Worm (Caenorhabditis elegans): ENCODE measurements around the gene C05D9.7.

Gene C05D9.7

ce11 chrX:1110723-1111122, 8.5 kb downstream of the C05D9.7 start:
- TF ChIP-seq nhr-23 (tag; optimal IDR thresholded peaks at IDR 0.05) (no peak), nhr-129 (tag; optimal IDR thresholded peaks at IDR 0.05) (peak; percentile 33)

- TF ChIP-seq lin-39 (tag; optimal IDR thresholded peaks at IDR 0.05) (peak; percentile 50), nhr-23 (tag; optimal IDR thresholded peaks at IDR 0.05) (no peak), ztf-4 (tag; optimal IDR thresholded peaks at IDR 0.05) (no peak), fos-1 (tag; optimal IDR thresholded peaks at IDR 0.05) (no peak), sma-9 (GFP tag; optimal IDR thresholded peaks at IDR 0.05) (peak; percentile 0), sma-9 (tag; optimal IDR thresholded peaks at IDR 0.05) (no peak), nhr-6 (tag; optimal IDR thresholded peaks at IDR 0.05) (no peak), crh-2 (tag; optimal IDR thresholded peaks at IDR 0.05) (no peak), R02D3.7 (tag; optimal IDR thresholded peaks at IDR 0.05) (no peak), ztf-1 (GFP tag; conservative IDR thresholded peaks at IDR 0.05) (no peak), lin-11 (tag; optimal IDR thresholded peaks at IDR 0.05) (no peak), elt-3 (tag; optimal IDR thresholded peaks at IDR 0.05) (no peak), nhr-129 (tag; optimal IDR thresholded peaks at IDR 0.05) (peak; percentile 57), nhr-11 (tag; optimal IDR thresholded peaks at IDR 0.05) (no peak), snpc-4 (tag; optimal IDR thresholded peaks at IDR 0.05) (no peak), aly-2 (tag; optimal IDR thresholded peaks at IDR 0.05) (no peak), unc-39 (tag; optimal IDR thresholded peaks at IDR 0.05) (no peak), unc-55 (GFP tag; optimal IDR thresholded peaks at IDR 0.05) (peak; percentile 16), sma-3 (GFP tag; optimal IDR thresholded peaks at IDR 0.05) (no peak), mab-5 (tag; optimal IDR thresholded peaks at IDR 0.05) (peak; percentile 52), C34F6.9 (tag; optimal IDR thresholded peaks at IDR 0.05) (no peak), lsy-2 (tag; optimal IDR thresholded peaks at IDR 0.05) (peak in 1 of 2 experiments; percentile 6), zag-1 (tag; optimal IDR thresholded peaks at IDR 0.05) (no peak), ceh-82 (tag; optimal IDR thresholded peaks at IDR 0.05) (no peak), peb-1 (tag; optimal IDR thresholded peaks at IDR 0.05) (no peak)
Observed at ce11 chrX:1108874-1109273, 10.3 kb downstream of the C05D9.7 start.

ce11 chrX:1107758-1108157, 11.4 kb downstream of the C05D9.7 start, which contains the start of gene C05D9.4:
Gene C05D9.4, plus strand, starts transcription at chrX:1108058.
- TF ChIP-seq lin-39 (tag; optimal IDR thresholded peaks at IDR 0.05) (no peak), blmp-1 (tag; optimal IDR thresholded peaks at IDR 0.05; ENCODE audit: insufficient read depth) (no peak), dmd-4 (tag; optimal IDR thresholded peaks at IDR 0.05) (no peak), nhr-21 (tag; optimal IDR thresholded peaks at IDR 0.05) (no peak), lin-13 (GFP tag; optimal IDR thresholded peaks at IDR 0.05) (no peak), zag-1 (tag; optimal IDR thresholded peaks at IDR 0.05) (no peak)

ce11 chrX:1103702-1104262, 15.4 kb downstream of the C05D9.7 start, which contains the start of gene ife-4:
Gene ife-4, plus strand, starts transcription at chrX:1104212.
- no peak for TF ChIP-seq skn-1 (tag; optimal IDR thresholded peaks at IDR 0.05)
- TF ChIP-seq sma-3 (GFP tag; optimal IDR thresholded peaks at IDR 0.05): no peak
- peak; percentile 70 for TF ChIP-seq C34F6.9 (tag; optimal IDR thresholded peaks at IDR 0.05)
- no peak for TF ChIP-seq aly-2 (tag; optimal IDR thresholded peaks at IDR 0.05)
- TF ChIP-seq nhr-129 (tag; optimal IDR thresholded peaks at IDR 0.05): peak; percentile 29
- TF ChIP-seq zag-1 (tag; optimal IDR thresholded peaks at IDR 0.05): peak; percentile 22
- peak; percentile 50 for TF ChIP-seq mab-5 (tag; optimal IDR thresholded peaks at IDR 0.05)
- TF ChIP-seq lsy-2 (tag; optimal IDR thresholded peaks at IDR 0.05): peak in 1 of 2 experiments; percentile 51
- no peak for TF ChIP-seq ztf-1 (GFP tag; conservative IDR thresholded peaks at IDR 0.05)
- no peak for TF ChIP-seq mdl-1 (tag; optimal IDR thresholded peaks at IDR 0.05)
- TF ChIP-seq fos-1 (tag; optimal IDR thresholded peaks at IDR 0.05): peak; percentile 6
- peak; percentile 63 for TF ChIP-seq unc-55 (GFP tag; optimal IDR thresholded peaks at IDR 0.05)
- no peak for TF ChIP-seq dmd-4 (tag; optimal IDR thresholded peaks at IDR 0.05)
- no peak for TF ChIP-seq ama-1 (optimal IDR thresholded peaks at IDR 0.05)
- TF ChIP-seq unc-62 (GFP tag; optimal IDR thresholded peaks at IDR 0.05): no peak
- TF ChIP-seq crh-2 (tag; optimal IDR thresholded peaks at IDR 0.05): peak; percentile 7
- no peak for TF ChIP-seq nhr-10 (tag; optimal IDR thresholded peaks at IDR 0.05)
- TF ChIP-seq mbf-1 (tag; optimal IDR thresholded peaks at IDR 0.05): no peak
- TF ChIP-seq lin-11 (tag; optimal IDR thresholded peaks at IDR 0.05): no peak
- TF ChIP-seq F13H6.1 (tag; optimal IDR thresholded peaks at IDR 0.05): peak; percentile 41
- no peak for TF ChIP-seq unc-39 (tag; optimal IDR thresholded peaks at IDR 0.05)
- no peak for TF ChIP-seq nhr-23 (tag; optimal IDR thresholded peaks at IDR 0.05)
- TF ChIP-seq sma-9 (GFP tag; optimal IDR thresholded peaks at IDR 0.05): peak; percentile 47
- TF ChIP-seq sma-9 (tag; optimal IDR thresholded peaks at IDR 0.05): no peak
- TF ChIP-seq ztf-11 (tag; optimal IDR thresholded peaks at IDR 0.05): no peak

Measured in whole organism, L2 larva.